Worm (Caenorhabditis elegans): ENCODE data around the gene twk-25.

twk-25 gene

ce11 chrIV:11489610-11490339 lies 14.7 kb upstream of the twk-25 start (continued):
- TF ChIP-seq ama-1 (optimal IDR thresholded peaks at IDR 0.05) (no peak), zip-4 (GFP tag; optimal IDR thresholded peaks at IDR 0.05) (no peak), ceh-90 (tag; optimal IDR thresholded peaks at IDR 0.05) (no peak), fkh-8 (tag; optimal IDR thresholded peaks at IDR 0.05) (no peak), fkh-10 (GFP tag; optimal IDR thresholded peaks at IDR 0.05) (no peak), C04F5.9 (tag; optimal IDR thresholded peaks at IDR 0.05) (no peak), unc-98 (GFP tag; IDR thresholded peaks at IDR 0.05) (no peak), zag-1 (tag; optimal IDR thresholded peaks at IDR 0.05) (no peak), hlh-4 (tag; optimal IDR thresholded peaks at IDR 0.05) (no peak), lin-15B (tag; optimal IDR thresholded peaks at IDR 0.05) (no peak), aly-2 (tag; optimal IDR thresholded peaks at IDR 0.05) (no peak), egl-13 (tag; optimal IDR thresholded peaks at IDR 0.05) (no peak), irx-1 (tag; optimal IDR thresholded peaks at IDR 0.05) (no peak), fos-1 (tag; optimal IDR thresholded peaks at IDR 0.05) (no peak), grh-1 (GFP tag; IDR thresholded peaks at IDR 0.05) (peak; percentile 51; the same call in 1 of the 2 replicates), nhr-77 (tag; optimal IDR thresholded peaks at IDR 0.05) (no peak), hlh-17 (GFP tag; optimal IDR thresholded peaks at IDR 0.05; ENCODE audit: borderline replicate concordance) (no peak), mef-2 (tag; optimal IDR thresholded peaks at IDR 0.05) (no peak), ztf-4 (tag; optimal IDR thresholded peaks at IDR 0.05) (peak; percentile 74), blmp-1 (tag; optimal IDR thresholded peaks at IDR 0.05) (peak; percentile 55), skn-1 (tag; optimal IDR thresholded peaks at IDR 0.05) (peak; percentile 6), lin-13 (GFP tag; optimal IDR thresholded peaks at IDR 0.05) (peak; percentile 36), nhr-85 (tag) (peak; percentile 98), ces-1 (GFP tag; optimal IDR thresholded peaks at IDR 0.05) (no peak), ceh-88 (GFP tag; IDR thresholded peaks at IDR 0.05) (no peak), lin-14 (GFP tag; optimal IDR thresholded peaks at IDR 0.05) (peak; percentile 90), swsn-7 (tag; optimal IDR thresholded peaks at IDR 0.05) (peak; percentile 37), unc-62 (GFP tag; optimal IDR thresholded peaks at IDR 0.05) (no peak), elt-3 (tag; optimal IDR thresholded peaks at IDR 0.05) (peak in 5 of 6 experiments; percentile 1 to 84 (median 64)), nhr-76 (tag; optimal IDR thresholded peaks at IDR 0.05) (no peak), mab-9 (GFP tag; IDR thresholded peaks at IDR 0.05) (no peak), tlp-1 (tag; optimal IDR thresholded peaks at IDR 0.05) (no peak), ets-5 (GFP tag; IDR thresholded peaks at IDR 0.05) (no peak), elt-2 (tag; optimal IDR thresholded peaks at IDR 0.05) (no peak), nhr-90 (tag; optimal IDR thresholded peaks at IDR 0.05; ENCODE audit: poor library complexity) (peak; percentile 53), pag-3 (tag; optimal IDR thresholded peaks at IDR 0.05; ENCODE audit: borderline replicate concordance, insufficient read depth) (peak; percentile 4)

ce11 chrIV:11491422-11491821 lies 13.1 kb upstream of the twk-25 start:
- TF ChIP-seq vab-15 (tag; optimal IDR thresholded peaks at IDR 0.05), result no peak
- peak; percentile 85 for TF ChIP-seq lin-14 (GFP tag; optimal IDR thresholded peaks at IDR 0.05)
- TF ChIP-seq mab-9 (GFP tag; IDR thresholded peaks at IDR 0.05), result no peak
- TF ChIP-seq egl-27 (tag; optimal IDR thresholded peaks at IDR 0.05), result no peak
- peak; percentile 94 for TF ChIP-seq blmp-1 (tag; optimal IDR thresholded peaks at IDR 0.05)
- no peak for TF ChIP-seq hpl-2 (GFP tag; optimal IDR thresholded peaks at IDR 0.05)
- TF ChIP-seq aly-2 (tag; optimal IDR thresholded peaks at IDR 0.05), result no peak
- TF ChIP-seq sox-4 (tag; optimal IDR thresholded peaks at IDR 0.05), result no peak
- TF ChIP-seq unc-98 (GFP tag; IDR thresholded peaks at IDR 0.05), result no peak
- TF ChIP-seq nhr-12 (tag; optimal IDR thresholded peaks at IDR 0.05), result no peak
- peak; percentile 33 for TF ChIP-seq nhr-47 (tag; optimal IDR thresholded peaks at IDR 0.05)
- TF ChIP-seq nhr-19 (GFP tag; conservative IDR thresholded peaks at IDR 0.05), result peak; percentile 36; the same call in 1 of the 2 replicates
- no peak for TF ChIP-seq ceh-88 (GFP tag; IDR thresholded peaks at IDR 0.05)
- TF ChIP-seq nhr-84 (tag; optimal IDR thresholded peaks at IDR 0.05), result no peak
- TF ChIP-seq isw-1 (GFP tag; IDR thresholded peaks at IDR 0.05), result no peak
- no peak for TF ChIP-seq ceh-8 (GFP tag; optimal IDR thresholded peaks at IDR 0.05)
- TF ChIP-seq lin-35 (GFP tag; optimal IDR thresholded peaks at IDR 0.05), result peak; percentile 9 to 54
- no peak for TF ChIP-seq pqm-1 (tag; optimal IDR thresholded peaks at IDR 0.05)
- no peak for TF ChIP-seq mef-2 (tag; optimal IDR thresholded peaks at IDR 0.05)
- no peak for TF ChIP-seq nhr-76 (tag; optimal IDR thresholded peaks at IDR 0.05)
- TF ChIP-seq ztf-4 (tag; optimal IDR thresholded peaks at IDR 0.05), result no peak
- TF ChIP-seq lin-39 (tag; optimal IDR thresholded peaks at IDR 0.05), result no peak
- peak; percentile 83 for TF ChIP-seq nhr-20 (tag; optimal IDR thresholded peaks at IDR 0.05)
- TF ChIP-seq elt-3 (tag; optimal IDR thresholded peaks at IDR 0.05), result peak in 3 of 6 experiments; percentile 11 to 74 (median 67)
- TF ChIP-seq C34B4.2 (tag; optimal IDR thresholded peaks at IDR 0.05), result no peak
- peak; percentile 25 for TF ChIP-seq tbx-2 (tag; optimal IDR thresholded peaks at IDR 0.05)

All from whole organism, L1 larva.